Worm (Caenorhabditis elegans): ENCODE data around the gene F46C5.7.

DNA sequence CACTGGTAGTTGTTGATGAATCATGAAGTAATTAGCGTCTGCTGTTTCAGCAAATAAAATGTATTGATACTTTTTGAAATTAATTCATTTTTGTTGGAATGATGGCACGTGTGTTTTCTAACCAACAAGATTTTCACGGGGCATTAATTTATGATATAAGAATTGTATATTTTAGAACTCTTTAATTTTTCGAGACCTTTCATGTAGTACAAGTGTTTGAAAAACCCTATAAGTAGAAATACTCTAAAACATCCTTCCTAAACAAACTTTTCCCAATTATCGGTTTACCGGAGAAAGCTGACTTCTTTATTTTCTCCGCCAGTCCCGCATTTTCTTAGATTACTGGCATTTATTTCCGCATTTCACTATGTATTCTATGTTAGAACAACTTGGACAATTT lies 20.5 kb downstream of the F46C5.7 start, which contains the start of gene snb-6:
- no peak for TF ChIP-seq ref-1 (GFP tag; conservative IDR thresholded peaks at IDR 0.05)
- no peak for TF ChIP-seq flt-1 (GFP tag; IDR thresholded peaks at IDR 0.05)
- TF ChIP-seq klf-2 (GFP tag; conservative IDR thresholded peaks at IDR 0.05): no peak
- TF ChIP-seq ztf-29 (GFP tag; IDR thresholded peaks at IDR 0.05): no peak
- no peak for TF ChIP-seq med-1 (GFP tag; optimal IDR thresholded peaks at IDR 0.05; ENCODE audit: insufficient read depth)
- no peak for TF ChIP-seq ztf-23 (GFP tag; IDR thresholded peaks at IDR 0.05)
- TF ChIP-seq T22C8.4 (GFP tag; IDR thresholded peaks at IDR 0.05): no peak
- no peak for TF ChIP-seq tab-1 (GFP tag; IDR thresholded peaks at IDR 0.05)

Measured in whole organism, midembryonic.